Worm (Caenorhabditis elegans) whole organism, L4 larva: Measurements from ENCODE around the gene C05C8.7.

Source experiments
- ama-1 ChIP-seq: fragments of 150-350 bp; optimal IDR thresholded peaks from 2 replicates; lab custom pipeline; 2014; ENCODE audit warnings: inconsistent platforms, mixed read lengths
- dmd-9 ChIP-seq: fragments of 200-800 bp; sonication (Bioruptor generic); IDR thresholded peaks from 2 replicates; pipeline ENCODE4 v1.3.6; 2022; ENCODE audit warnings: missing genetic modification reagents, missing genetic modification characterization, missing compliant biosample characterization
- fos-1 ChIP-seq: fragments of 150-350 bp; optimal IDR thresholded peaks from 2 replicates; lab custom pipeline; 2014; ENCODE audit warnings: missing biosample characterization, missing genetic modification characterization
- gei-8 ChIP-seq: fragments of 200-800 bp; sonication (Bioruptor generic); optimal IDR thresholded peaks from 2 replicates; lab custom pipeline; 2018; ENCODE audit warnings: mild to moderate bottlenecking, missing genetic modification characterization, missing compliant biosample characterization
- hif-1 ChIP-seq, 2 experiments: sonication (generic microtip); optimal IDR thresholded peaks; 2 replicates each; lab custom pipeline; 2016 to 2017; ENCODE audit warnings: missing compliant biosample characterization in 2 of 2, missing genetic modification characterization in 2 of 2, missing genetic modification reagents in 2 of 2, missing genotype in 2 of 2, mild to moderate bottlenecking in 1 of 2
- lir-3 ChIP-seq: sonication (generic microtip); optimal IDR thresholded peaks from 2 replicates; lab custom pipeline; 2016; ENCODE audit warnings: mild to moderate bottlenecking, missing genetic modification characterization, missing compliant biosample characterization
- nhr-76 ChIP-seq: fragments of 150-350 bp; optimal IDR thresholded peaks from 2 replicates; lab custom pipeline; 2014; ENCODE audit warnings: missing biosample characterization, missing genetic modification characterization
- php-3 ChIP-seq: fragments of 200-800 bp; sonication (Bioruptor generic); IDR thresholded peaks from 2 replicates; pipeline ENCODE4 v1.3.6; 2022; ENCODE audit warnings: missing genetic modification reagents, missing genetic modification characterization, missing compliant biosample characterization
- pqm-1 ChIP-seq: sonication (generic microtip); optimal IDR thresholded peaks from 2 replicates; lab custom pipeline; 2017; ENCODE audit warnings: missing biosample characterization, missing genetic modification characterization
- zag-1 ChIP-seq: fragments of 150-350 bp; optimal IDR thresholded peaks from 2 replicates; lab custom pipeline; 2014; ENCODE audit warnings: missing biosample characterization, missing genetic modification characterization
- zfp-2 ChIP-seq: sonication (generic microtip); optimal IDR thresholded peaks from 2 replicates; lab custom pipeline; 2016; ENCODE audit warnings: mild to moderate bottlenecking, missing genetic modification characterization, missing compliant biosample characterization
- zip-11 ChIP-seq: fragments of 200-800 bp; sonication (Bioruptor generic); IDR thresholded peaks from 2 replicates; pipeline ENCODE4 v1.3.6; 2022; ENCODE audit warnings: missing genetic modification characterization, missing compliant biosample characterization

DNA sequence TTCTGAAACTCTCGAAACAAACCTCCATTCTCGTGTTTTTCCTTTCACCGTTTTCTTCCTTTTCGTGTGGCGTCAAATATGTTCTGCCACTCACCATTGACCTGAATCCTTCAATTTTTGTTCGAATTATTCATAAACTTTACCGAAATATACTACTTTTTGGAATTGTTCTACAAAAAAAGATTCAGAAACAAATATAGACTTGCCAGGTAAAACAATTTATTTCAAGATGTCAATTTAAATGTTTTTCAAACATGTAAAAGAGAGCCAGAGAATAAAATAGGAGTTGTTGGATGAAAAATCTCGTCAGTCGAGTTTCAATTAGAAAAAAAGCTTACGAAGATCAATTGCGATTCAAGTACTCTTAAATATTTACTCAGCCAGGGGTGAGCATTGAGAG lies 53.3 kb downstream of the C05C8.7 start, which contains the start of gene F09G2.8:
- TF ChIP-seq lir-3 (no peak), zip-11 (GFP tag; lab: Robert Waterston, UW) (no peak), dmd-9 (GFP tag; lab: Robert Waterston, UW) (no peak), gei-8 (GFP tag; lab: Kevin White, UChicago) (no peak), pqm-1 (tag; lab: Kevin White, UChicago) (no peak), nhr-76 (no peak), zfp-2 (no peak), php-3 (GFP tag; lab: Robert Waterston, UW) (no peak), zag-1 (tag; lab: Kevin White, UChicago) (no peak), hif-1 (tag; optimal IDR thresholded peaks at IDR 0.05; lab: Kevin White, UChicago) (no peak), ama-1 (lab: Kevin White, UChicago) (no peak), fos-1 (tag; lab: Kevin White, UChicago) (no peak)
